Fruit fly (Drosophila melanogaster) whole organism, embryonic: ENCODE measurements around the gene CG31224.

Source experiments
- ATbp ChIP-seq: fragments of 200-800 bp; sonication (Bioruptor generic); optimal IDR thresholded peaks from 2 replicates; lab custom pipeline; 2017; ENCODE audit warnings: missing biosample characterization, mild to moderate bottlenecking, missing genetic modification characterization, missing genetic modification reagents
- CG10959 ChIP-seq: fragments of 200-800 bp; sonication (Bioruptor generic); IDR thresholded peaks from 2 replicates; pipeline ENCODE4 v1.3.6; 2022; ENCODE audit warnings: missing biosample characterization, missing genetic modification characterization
- CG11247 ChIP-seq: fragments of 200-800 bp; sonication (Bioruptor generic); IDR thresholded peaks from 2 replicates; pipeline ENCODE4 v1.3.6; 2022; ENCODE audit warnings: missing biosample characterization, missing genetic modification characterization
- CG12744 ChIP-seq: fragments of 200-800 bp; sonication (Bioruptor generic); optimal IDR thresholded peaks from 2 replicates; lab custom pipeline; 2016; ENCODE audit warnings: missing biosample characterization, missing genetic modification characterization
- CG15269 ChIP-seq: fragments of 200-800 bp; sonication (Bioruptor generic); optimal IDR thresholded peaks from 2 replicates; lab custom pipeline; 2018; ENCODE audit warnings: missing biosample characterization, mild to moderate bottlenecking, missing genetic modification characterization, moderate library complexity
- CG17829 ChIP-seq: fragments of 200-800 bp; optimal IDR thresholded peaks from 2 replicates; lab custom pipeline; 2019; ENCODE audit warnings: missing biosample characterization, mild to moderate bottlenecking, missing genetic modification characterization, moderate library complexity
- CG17912 ChIP-seq: fragments of 200-800 bp; sonication (Bioruptor generic); optimal IDR thresholded peaks from 2 replicates; lab custom pipeline; 2018; ENCODE audit warnings: missing biosample characterization, mild to moderate bottlenecking, missing genetic modification characterization
- CG18262 ChIP-seq: fragments of 200-800 bp; optimal IDR thresholded peaks from 3 replicates; lab custom pipeline; 2019; ENCODE audit warnings: missing biosample characterization, mild to moderate bottlenecking, missing genetic modification characterization, moderate library complexity
- CG18599 ChIP-seq: fragments of 200-800 bp; sonication (Bioruptor generic); optimal IDR thresholded peaks from 3 replicates; lab custom pipeline; 2017; ENCODE audit warnings: missing biosample characterization, missing genetic modification characterization, mild to moderate bottlenecking, moderate library complexity, missing genetic modification reagents
- CG2116 ChIP-seq: fragments of 200-800 bp; sonication (Bioruptor generic); optimal IDR thresholded peaks from 3 replicates; lab custom pipeline; 2018; ENCODE audit warnings: missing biosample characterization, mild to moderate bottlenecking, missing genetic modification characterization
- CG2678 ChIP-seq: fragments of 200-800 bp; sonication (Bioruptor generic); optimal IDR thresholded peaks from 3 replicates; lab custom pipeline; 2019; ENCODE audit warnings: missing biosample characterization, mild to moderate bottlenecking, missing genetic modification characterization, moderate library complexity
- CG34422 ChIP-seq: fragments of 200-800 bp; sonication (Bioruptor generic); IDR thresholded peaks from 3 replicates; pipeline ENCODE4 v1.3.6; 2022; ENCODE audit warnings: missing biosample characterization, missing genetic modification characterization
- CG3726 ChIP-seq: fragments of 200-800 bp; sonication (Bioruptor generic); IDR thresholded peaks from 3 replicates; pipeline ENCODE4, ENCODE4 v1.3.6; 2022; ENCODE audit warnings: missing biosample characterization, missing genetic modification characterization
- CG4404 ChIP-seq: fragments of 200-800 bp; sonication (Bioruptor generic); IDR thresholded peaks from 2 replicates; pipeline ENCODE4 v1.3.6; 2022; ENCODE audit warnings: missing biosample characterization, missing genetic modification characterization
- CG6689 ChIP-seq: fragments of 200-800 bp; sonication (Bioruptor generic); IDR thresholded peaks from 2 replicates; pipeline ENCODE4 v1.3.6; 2022; ENCODE audit warnings: missing biosample characterization, missing genetic modification characterization
- CG7556 ChIP-seq: fragments of 200-800 bp; sonication (Bioruptor generic); optimal IDR thresholded peaks from 2 replicates; lab custom pipeline; 2017; ENCODE audit warnings: missing biosample characterization, mild to moderate bottlenecking, missing genetic modification characterization
- CG7963 ChIP-seq: fragments of 200-800 bp; sonication (Bioruptor generic); IDR thresholded peaks from 3 replicates; pipeline ENCODE4 v1.3.6; 2022; ENCODE audit warnings: missing biosample characterization, missing genetic modification characterization; ENCODE audit not compliant: partially characterized antibody
- CG9437 ChIP-seq: fragments of 200-800 bp; sonication (Bioruptor generic); optimal IDR thresholded peaks from 2 replicates; lab custom pipeline; 2018; ENCODE audit warnings: missing biosample characterization, mild to moderate bottlenecking, missing genetic modification characterization
- D19A ChIP-seq: fragments of 200-800 bp; optimal IDR thresholded peaks from 3 replicates; lab custom pipeline; 2019; ENCODE audit warnings: missing biosample characterization, mild to moderate bottlenecking, missing genetic modification characterization, moderate library complexity
- Dfd ChIP-seq, 2 experiments: fragments of >200 bp; optimal IDR thresholded peaks; 2 replicates each; lab custom pipeline; 2017; ENCODE audit warnings: missing biosample characterization in 2 of 2, missing genetic modification characterization in 2 of 2
- Doc3 ChIP-seq: fragments of 200-800 bp; sonication (Bioruptor generic); IDR thresholded peaks from 3 replicates; pipeline ENCODE4 v1.3.6; 2022; ENCODE audit warnings: missing biosample characterization, missing genetic modification characterization; ENCODE audit not compliant: partially characterized antibody
- H15 ChIP-seq: fragments of 200-800 bp; sonication (Bioruptor generic); IDR thresholded peaks from 3 replicates; pipeline ENCODE4 v1.3.6; 2022; ENCODE audit warnings: missing biosample characterization, missing genetic modification characterization
- HmgD ChIP-seq: fragments of 200-800 bp; sonication (Bioruptor generic); optimal IDR thresholded peaks from 3 replicates; lab custom pipeline; 2016; ENCODE audit warnings: missing biosample characterization, missing genetic modification characterization
- Mes4 ChIP-seq: fragments of 200-800 bp; sonication (Bioruptor generic); optimal IDR thresholded peaks from 2 replicates; lab custom pipeline; 2016; ENCODE audit warnings: missing biosample characterization, missing genetic modification characterization
- Sry-β ChIP-seq: fragments of 200-800 bp; sonication (Bioruptor generic); optimal IDR thresholded peaks from 2 replicates; lab custom pipeline; 2018; ENCODE audit warnings: missing biosample characterization, mild to moderate bottlenecking, missing genetic modification characterization, moderate library complexity
- Trl ChIP-seq, 3 experiments: fragments of >200 bp in 2 of 3; fragments of 200-800 bp in 1 of 3; sonication (Bioruptor generic) in 1 of 3; optimal IDR thresholded peaks; 2 replicates in 1 of 3; 3 replicates in 2 of 3; lab custom pipeline; 2016 to 2017; ENCODE audit warnings: missing biosample characterization in 1 of 3, missing genetic modification characterization in 1 of 3
- Xrp1 ChIP-seq: fragments of 200-800 bp; sonication (Bioruptor generic); IDR thresholded peaks from 2 replicates; pipeline ENCODE4 v1.3.6; 2022; ENCODE audit warnings: missing biosample characterization, missing genetic modification characterization
- YL-1 ChIP-seq: fragments of 200-800 bp; sonication (Bioruptor generic); optimal IDR thresholded peaks from 3 replicates; lab custom pipeline; 2017; ENCODE audit warnings: missing biosample characterization, mild to moderate bottlenecking, missing genetic modification characterization
- crc ChIP-seq: fragments of 200-800 bp; sonication (Bioruptor generic); optimal IDR thresholded peaks from 2 replicates; lab custom pipeline; 2016; ENCODE audit warnings: missing biosample characterization, missing genetic modification characterization
- da ChIP-seq: fragments of 200-800 bp; sonication (Bioruptor generic); optimal IDR thresholded peaks from 2 replicates; lab custom pipeline; 2016; ENCODE audit warnings: missing biosample characterization, missing genetic modification characterization
- danr ChIP-seq: fragments of 200-800 bp; sonication (Bioruptor generic); IDR thresholded peaks from 2 replicates; pipeline ENCODE4 v1.3.6; 2022; ENCODE audit warnings: missing biosample characterization, missing genetic modification characterization
- eve ChIP-seq, 2 experiments: fragments of >200 bp; optimal IDR thresholded peaks; 2 replicates each; lab custom pipeline; 2017; ENCODE audit warnings: missing biosample characterization in 2 of 2, missing genetic modification characterization in 2 of 2
- fd96Cb ChIP-seq: fragments of 200-800 bp; sonication (Bioruptor generic); optimal IDR thresholded peaks from 2 replicates; lab custom pipeline; 2018; ENCODE audit warnings: missing biosample characterization, mild to moderate bottlenecking, missing genetic modification characterization, moderate library complexity
- gem ChIP-seq: fragments of 200-800 bp; sonication (Bioruptor generic); optimal IDR thresholded peaks from 2 replicates; lab custom pipeline; 2019; ENCODE audit warnings: missing biosample characterization, mild to moderate bottlenecking, missing genetic modification characterization, moderate library complexity
- gsb-n ChIP-seq: fragments of 200-800 bp; sonication (Bioruptor generic); optimal IDR thresholded peaks from 3 replicates; lab custom pipeline; 2018; ENCODE audit warnings: missing biosample characterization, mild to moderate bottlenecking, missing genetic modification characterization
- hkb ChIP-seq, 2 experiments: fragments of 200-800 bp in 1 of 2; fragments of >200 bp in 1 of 2; sonication (Bioruptor generic) in 1 of 2; IDR thresholded peaks in 1 of 2; optimal IDR thresholded peaks in 1 of 2; 2 replicates each; pipeline versions ENCODE4 v1.3.6 to Lab custom; 2017 to 2022; ENCODE audit warnings: missing biosample characterization in 1 of 2, missing genetic modification characterization in 1 of 2
- insv ChIP-seq, 2 experiments: fragments of 200-800 bp; sonication (Bioruptor generic); optimal IDR thresholded peaks; 3 replicates each; lab custom pipeline; 2016 to 2018; ENCODE audit warnings: missing biosample characterization in 2 of 2, missing genetic modification characterization in 2 of 2
- klu ChIP-seq: fragments of 200-800 bp; sonication (Bioruptor generic); IDR thresholded peaks from 2 replicates; pipeline ENCODE4 v1.3.6; 2022; ENCODE audit warnings: missing biosample characterization, missing genetic modification characterization
- lilli ChIP-seq: fragments of 200-800 bp; sonication (Bioruptor generic); optimal IDR thresholded peaks from 3 replicates; lab custom pipeline; 2016; ENCODE audit warnings: missing biosample characterization, missing genetic modification characterization
- luna ChIP-seq: fragments of 200-800 bp; sonication (Bioruptor generic); optimal IDR thresholded peaks from 2 replicates; lab custom pipeline; 2016; ENCODE audit warnings: missing biosample characterization, missing genetic modification characterization
- nerfin-2 ChIP-seq: fragments of 200-800 bp; sonication (Bioruptor generic); IDR thresholded peaks from 2 replicates; pipeline ENCODE4 v1.3.6; 2022; ENCODE audit warnings: missing biosample characterization, missing genetic modification characterization; ENCODE audit not compliant: partially characterized antibody
- pho ChIP-seq: fragments of 200-800 bp; sonication (Bioruptor generic); optimal IDR thresholded peaks from 2 replicates; lab custom pipeline; 2016; ENCODE audit warnings: missing biosample characterization, missing genetic modification characterization
- pros ChIP-seq: fragments of 200-800 bp; sonication (Bioruptor generic); optimal IDR thresholded peaks from 3 replicates; lab custom pipeline; 2019; ENCODE audit warnings: missing biosample characterization, mild to moderate bottlenecking, missing genetic modification characterization, moderate library complexity
- row ChIP-seq: fragments of 200-800 bp; sonication (Bioruptor generic); IDR thresholded peaks from 3 replicates; pipeline ENCODE4 v1.3.6; 2022; ENCODE audit warnings: missing biosample characterization, missing genetic modification characterization
- schlank ChIP-seq: fragments of 200-800 bp; sonication (Bioruptor generic); optimal IDR thresholded peaks from 2 replicates; lab custom pipeline; 2018; ENCODE audit warnings: missing biosample characterization, mild to moderate bottlenecking, missing genetic modification characterization
- sd ChIP-seq: fragments of 200-800 bp; sonication (Bioruptor generic); optimal IDR thresholded peaks from 3 replicates; lab custom pipeline; 2018; ENCODE audit warnings: missing biosample characterization, mild to moderate bottlenecking, missing genetic modification characterization, moderate library complexity
- so ChIP-seq: fragments of 200-800 bp; sonication (Bioruptor generic); IDR thresholded peaks from 3 replicates; pipeline ENCODE4 v1.3.6; 2022; ENCODE audit warnings: missing biosample characterization, missing genetic modification characterization
- z ChIP-seq: fragments of 200-800 bp; sonication (Bioruptor generic); IDR thresholded peaks from 3 replicates; pipeline ENCODE4 v1.3.6; 2022; ENCODE audit warnings: missing biosample characterization, missing genetic modification characterization
- zfh1 ChIP-seq: fragments of 200-800 bp; sonication (Bioruptor generic); IDR thresholded peaks from 3 replicates; pipeline ENCODE4 v1.3.6; 2022; ENCODE audit warnings: missing biosample characterization, missing genetic modification characterization

The CG31224 gene

DNA sequence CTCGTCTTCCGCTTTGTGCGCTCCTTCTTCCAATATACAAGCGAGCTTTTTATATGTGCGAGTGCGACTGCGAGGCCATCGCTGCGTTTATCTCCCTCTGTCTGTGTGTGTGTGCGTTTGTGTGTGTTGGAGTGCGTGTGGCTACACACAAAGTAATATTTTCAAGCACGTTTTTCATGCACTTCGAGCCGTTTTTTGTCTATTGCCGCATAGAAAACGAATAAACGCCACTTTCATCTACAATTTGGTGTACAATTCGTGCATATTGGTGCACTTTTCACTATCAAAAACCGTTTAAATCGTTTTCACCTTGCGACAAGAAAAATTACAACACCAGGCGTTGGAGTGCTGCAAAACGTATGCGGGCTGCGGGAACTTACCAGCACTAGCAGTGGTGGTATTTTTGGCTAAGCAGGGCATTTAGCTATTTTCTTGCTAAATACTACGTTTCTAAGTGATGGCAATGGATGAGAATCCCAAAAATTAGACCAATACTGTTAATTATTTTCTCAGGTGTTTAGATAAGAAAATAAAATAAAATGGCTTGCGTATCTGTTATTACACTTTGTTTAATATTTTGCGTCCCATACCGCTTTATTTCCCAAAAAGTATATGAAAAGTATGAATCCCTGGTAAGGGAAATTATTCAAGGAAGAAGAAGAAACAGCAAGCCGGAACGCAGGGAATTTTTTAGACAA is at the start of gene CG31224, which contains the start of gene CstF64 (continued):
- TF ChIP-seq so (peak; percentile 76), YL-1 (peak; percentile 92), HmgD (GFP tag; lab: Kevin White, UChicago) (peak; percentile 86), pros (GFP tag; lab: Kevin White, UChicago) (no peak), fd96Cb (tag; lab: Kevin White, UChicago) (peak; percentile 79), eve (GFP tag; optimal IDR thresholded peaks at IDR 0.05; lab: Kevin White, UChicago) (no peak), Doc3 (GFP tag; lab: Robert Waterston, UW) (no peak), Trl (optimal IDR thresholded peaks at IDR 0.05; lab: Kevin White, UChicago) (peak in 1 of 2 experiments; percentile 55), Trl (GFP tag; optimal IDR thresholded peaks at IDR 0.05; lab: Kevin White, UChicago) (peak; percentile 88), schlank (tag; lab: Kevin White, UChicago) (no peak), hkb (optimal IDR thresholded peaks at IDR 0.05; lab: Kevin White, UChicago) (peak; percentile 80), hkb (GFP tag; IDR thresholded peaks at IDR 0.05; lab: Robert Waterston, UW) (peak; percentile 76), da (GFP tag; lab: Kevin White, UChicago) (peak; percentile 57), CG4404 (peak; percentile 74), klu (GFP tag; lab: Robert Waterston, UW) (peak; percentile 72), luna (GFP tag; lab: Kevin White, UChicago) (peak; percentile 88), Sry-β (GFP tag; lab: Kevin White, UChicago) (peak; percentile 95), CG11247 (GFP tag; lab: Robert Waterston, UW) (peak; percentile 80), gsb-n (tag; lab: Kevin White, UChicago) (no peak), D19A (tag; lab: Kevin White, UChicago) (no peak), CG2678 (no peak), CG34422 (GFP tag; lab: Robert Waterston, UW) (peak; percentile 79; the same call in 1 of the 3 replicates), lilli (peak; percentile 92), pho (GFP tag; lab: Kevin White, UChicago) (peak; percentile 90), row (GFP tag; lab: Robert Waterston, UW) (peak; percentile 94), z (GFP tag; lab: Robert Waterston, UW) (no peak), CG3726 (GFP tag; lab: Robert Waterston, UW) (peak; percentile 64; the same call in 2 of the 3 replicates), CG15269 (tag; lab: Kevin White, UChicago) (no peak), insv (GFP tag; optimal IDR thresholded peaks at IDR 0.05; lab: Kevin White, UChicago) (peak in 1 of 2 experiments; percentile 49), CG10959 (GFP tag; lab: Robert Waterston, UW) (no peak), CG7556 (GFP tag; lab: Kevin White, UChicago) (peak; percentile 76), CG12744 (peak; percentile 81), zfh1 (peak; percentile 86; the same call in 2 of the 3 replicates), Dfd (GFP tag; optimal IDR thresholded peaks at IDR 0.05; lab: Kevin White, UChicago) (no peak), Mes4 (GFP tag; lab: Kevin White, UChicago) (peak; percentile 79), CG6689 (GFP tag; lab: Robert Waterston, UW) (peak; percentile 84), CG9437 (GFP tag; lab: Kevin White, UChicago) (peak; percentile 71), CG17912 (GFP tag; lab: Kevin White, UChicago) (no peak), CG2116 (GFP tag; lab: Kevin White, UChicago) (peak; percentile 75), CG18599 (GFP tag; lab: Kevin White, UChicago) (no peak), H15 (GFP tag; lab: Robert Waterston, UW) (peak; percentile 81), danr (no peak; the same call in 1 of the 2 replicates), nerfin-2 (GFP tag; lab: Robert Waterston, UW) (no peak), gem (tag; lab: Kevin White, UChicago) (peak; percentile 88), Xrp1 (GFP tag; lab: Robert Waterston, UW) (peak; percentile 84), sd (tag; lab: Kevin White, UChicago) (peak; percentile 90), crc (GFP tag; lab: Kevin White, UChicago) (peak; percentile 87), CG18262 (tag; lab: Kevin White, UChicago) (peak; percentile 81), CG17829 (tag; lab: Kevin White, UChicago) (peak; percentile 86), CG7963 (GFP tag; lab: Robert Waterston, UW) (no peak), ATbp (GFP tag; lab: Kevin White, UChicago) (peak; percentile 35)
